Worm (Caenorhabditis elegans) whole organism, L1 larva: ENCODE results near the gene fbxa-214.
"Not testable (repeated sequence)": the region's sequence is repeated elsewhere in the genome, so short reads cannot be mapped to it uniquely, and the experiment has no call there.

Experiments
- C34B4.2 ChIP-seq: sonication (generic microtip); optimal IDR thresholded peaks from 2 replicates; lab custom pipeline; 2017; ENCODE audit warnings: mild to moderate bottlenecking, missing genetic modification characterization, missing compliant biosample characterization
- F16B12.6 ChIP-seq: fragments of 150-350 bp; optimal IDR thresholded peaks from 2 replicates; lab custom pipeline; 2014; ENCODE audit warnings: missing biosample characterization, missing genetic modification characterization
- Y116A8C.19 ChIP-seq: sonication (generic microtip); optimal IDR thresholded peaks from 2 replicates; lab custom pipeline; 2016; ENCODE audit warnings: missing compliant biosample characterization, missing genetic modification characterization, borderline replicate concordance
- alr-1 ChIP-seq: fragments of 200-800 bp; sonication (Bioruptor generic); optimal IDR thresholded peaks from 2 replicates; lab custom pipeline; 2018; ENCODE audit warnings: borderline replicate concordance, mild to moderate bottlenecking, missing genetic modification characterization, missing compliant biosample characterization
- ceh-8 ChIP-seq: fragments of 200-800 bp; sonication (Bioruptor generic); optimal IDR thresholded peaks from 2 replicates; lab custom pipeline; 2018; ENCODE audit warnings: mild to moderate bottlenecking, missing genetic modification characterization, moderate library complexity, missing compliant biosample characterization
- ceh-82 ChIP-seq, 3 experiments: fragments of 150-350 bp in 1 of 3; sonication (generic microtip) in 2 of 3; optimal IDR thresholded peaks; 2 replicates each; lab custom pipeline; 2014 to 2017; ENCODE audit warnings: missing biosample characterization in 3 of 3, missing genetic modification characterization in 3 of 3
- ceh-88 ChIP-seq: fragments of 200-800 bp; sonication (Bioruptor generic); IDR thresholded peaks from 2 replicates; pipeline ENCODE4 v1.3.6; 2022; ENCODE audit warnings: missing genetic modification characterization, missing compliant biosample characterization
- ceh-90 ChIP-seq: sonication (generic microtip); optimal IDR thresholded peaks from 2 replicates; lab custom pipeline; 2016; ENCODE audit warnings: missing genetic modification characterization, missing compliant biosample characterization
- dpl-1 ChIP-seq, 3 experiments: fragments of 150-350 bp in 2 of 3; sonication (generic microtip) in 1 of 3; optimal IDR thresholded peaks; 2 replicates each; lab custom pipeline; 2014 to 2017; ENCODE audit warnings: missing biosample characterization in 3 of 3, missing genetic modification characterization in 3 of 3, missing genetic modification reagents in 3 of 3
- efl-1 ChIP-seq, 4 experiments: fragments of 150-350 bp; optimal IDR thresholded peaks in 3 of 4; peaks in 1 of 4; 1 replicate in 1 of 4; 2 replicates in 3 of 4; lab custom pipeline; 2014; ENCODE audit warnings: missing biosample characterization in 2 of 4, missing genetic modification characterization in 2 of 4, missing genetic modification reagents in 2 of 4
- efl-3 ChIP-seq: fragments of 200-800 bp; sonication (Bioruptor generic); optimal IDR thresholded peaks from 2 replicates; lab custom pipeline; 2018; ENCODE audit warnings: mild to moderate bottlenecking, missing genetic modification characterization, missing compliant biosample characterization
- egl-13 ChIP-seq: sonication (generic microtip); optimal IDR thresholded peaks from 2 replicates; lab custom pipeline; 2016; ENCODE audit warnings: missing genotype, missing genetic modification reagents, missing genetic modification characterization, missing compliant biosample characterization
- egl-27 ChIP-seq, 2 experiments: fragments of 150-350 bp in 1 of 2; sonication (generic microtip); optimal IDR thresholded peaks; 3 replicates each; lab custom pipeline; 2017 to 2018; ENCODE audit warnings: missing biosample characterization in 2 of 2, missing genetic modification characterization in 2 of 2, missing genetic modification reagents in 2 of 2
- elt-2 ChIP-seq: sonication (generic microtip); optimal IDR thresholded peaks from 2 replicates; lab custom pipeline; 2016; ENCODE audit warnings: missing genetic modification characterization, mild to moderate bottlenecking, inconsistent platforms, missing compliant biosample characterization, missing genetic modification reagents
- fkh-8 ChIP-seq: sonication (generic microtip); optimal IDR thresholded peaks from 2 replicates; lab custom pipeline; 2016; ENCODE audit warnings: mild to moderate bottlenecking, missing genetic modification characterization, missing compliant biosample characterization
- hlh-17 ChIP-seq: fragments of 200-800 bp; sonication (Bioruptor generic); optimal IDR thresholded peaks from 2 replicates; lab custom pipeline; 2018; ENCODE audit warnings: missing genetic modification characterization, mild to moderate bottlenecking, missing compliant biosample characterization, moderate library complexity, borderline replicate concordance
- jun-1 ChIP-seq: fragments of 150-350 bp; optimal IDR thresholded peaks from 2 replicates; lab custom pipeline; 2014; ENCODE audit warnings: missing biosample characterization, missing genetic modification reagents, missing genetic modification characterization
- lin-13 ChIP-seq: fragments of 150-350 bp; optimal IDR thresholded peaks from 2 replicates; lab custom pipeline; 2014; ENCODE audit warnings: missing biosample characterization, missing genetic modification reagents, missing genetic modification characterization
- lin-14 ChIP-seq: fragments of 200-800 bp; sonication (Bioruptor generic); optimal IDR thresholded peaks from 2 replicates; lab custom pipeline; 2018; ENCODE audit warnings: mild to moderate bottlenecking, missing genetic modification characterization, moderate library complexity, missing compliant biosample characterization
- lin-15B ChIP-seq: fragments of 150-350 bp; sonication (generic microtip); optimal IDR thresholded peaks from 3 replicates; lab custom pipeline; 2014; ENCODE audit warnings: missing biosample characterization, missing genetic modification characterization
- lin-39 ChIP-seq: fragments of 150-350 bp; optimal IDR thresholded peaks from 2 replicates; lab custom pipeline; 2014; ENCODE audit warnings: missing biosample characterization, missing genetic modification reagents, missing genetic modification characterization
- lsy-2 ChIP-seq, 2 experiments: fragments of 150-350 bp; optimal IDR thresholded peaks; 2 replicates each; lab custom pipeline; 2014; ENCODE audit warnings: missing biosample characterization in 2 of 2, missing genetic modification characterization in 2 of 2
- mef-2 ChIP-seq: fragments of 150-350 bp; optimal IDR thresholded peaks from 2 replicates; lab custom pipeline; 2014; ENCODE audit warnings: missing biosample characterization, missing genetic modification characterization
- nhr-12 ChIP-seq: sonication (generic microtip); optimal IDR thresholded peaks from 2 replicates; lab custom pipeline; 2017; ENCODE audit warnings: missing biosample characterization, missing genetic modification characterization
- nhr-19 ChIP-seq: fragments of 200-800 bp; sonication (Bioruptor generic); conservative IDR thresholded peaks from 2 replicates; pipeline ENCODE4 v1.3.6; 2022; ENCODE audit warnings: missing genetic modification characterization, missing compliant biosample characterization
- nhr-28 ChIP-seq: fragments of 150-350 bp; optimal IDR thresholded peaks from 2 replicates; lab custom pipeline; 2014; ENCODE audit warnings: missing biosample characterization, missing genetic modification characterization
- nhr-71 ChIP-seq: sonication (generic microtip); optimal IDR thresholded peaks from 2 replicates; lab custom pipeline; 2016; ENCODE audit warnings: mild to moderate bottlenecking, missing genetic modification characterization, moderate library complexity, missing compliant biosample characterization
- nhr-76 ChIP-seq: sonication (generic microtip); optimal IDR thresholded peaks from 2 replicates; lab custom pipeline; 2017; ENCODE audit warnings: missing biosample characterization, missing genetic modification characterization
- nhr-77 ChIP-seq: fragments of 150-350 bp; optimal IDR thresholded peaks from 2 replicates; lab custom pipeline; 2014; ENCODE audit warnings: missing biosample characterization, missing genetic modification characterization
- nhr-90 ChIP-seq: sonication (generic microtip); optimal IDR thresholded peaks from 2 replicates; lab custom pipeline; 2016; ENCODE audit warnings: mild to moderate bottlenecking, missing genetic modification characterization, missing compliant biosample characterization; ENCODE audit not compliant: poor library complexity
- pax-3 ChIP-seq: fragments of 200-800 bp; sonication (Bioruptor generic); optimal IDR thresholded peaks from 2 replicates; lab custom pipeline; 2018; ENCODE audit warnings: mild to moderate bottlenecking, missing genetic modification characterization, moderate library complexity, missing compliant biosample characterization
- rnt-1 ChIP-seq: sonication (generic microtip); optimal IDR thresholded peaks from 2 replicates; lab custom pipeline; 2016; ENCODE audit warnings: mild to moderate bottlenecking, missing genetic modification characterization, moderate library complexity, missing compliant biosample characterization
- snpc-4 ChIP-seq: fragments of 150-350 bp; optimal IDR thresholded peaks from 2 replicates; lab custom pipeline; 2014; ENCODE audit warnings: missing biosample characterization, missing genetic modification characterization
- snu-23 ChIP-seq: sonication (generic microtip); optimal IDR thresholded peaks from 2 replicates; lab custom pipeline; 2016; ENCODE audit warnings: missing genetic modification characterization, missing compliant biosample characterization
- sox-4 ChIP-seq: sonication (generic microtip); optimal IDR thresholded peaks from 2 replicates; lab custom pipeline; 2016; ENCODE audit warnings: missing genetic modification characterization, missing compliant biosample characterization
- tbx-2 ChIP-seq: sonication (generic microtip); optimal IDR thresholded peaks from 2 replicates; lab custom pipeline; 2016; ENCODE audit warnings: missing genetic modification characterization, missing compliant biosample characterization
- unc-130 ChIP-seq: fragments of 150-350 bp; optimal IDR thresholded peaks from 2 replicates; lab custom pipeline; 2017; ENCODE audit warnings: missing biosample characterization, missing genetic modification characterization, inconsistent platforms
- unc-30 ChIP-seq: sonication (generic microtip); optimal IDR thresholded peaks from 2 replicates; lab custom pipeline; 2017; ENCODE audit warnings: missing biosample characterization, missing genetic modification characterization
- unc-62 ChIP-seq: fragments of 150-350 bp; optimal IDR thresholded peaks from 2 replicates; lab custom pipeline; 2014; ENCODE audit warnings: missing biosample characterization, missing genetic modification reagents, missing genetic modification characterization
- xbp-1 ChIP-seq: sonication (generic microtip); optimal IDR thresholded peaks from 2 replicates; lab custom pipeline; 2016; ENCODE audit warnings: missing genetic modification characterization, missing compliant biosample characterization
- zag-1 ChIP-seq: fragments of 150-350 bp; optimal IDR thresholded peaks from 2 replicates; lab custom pipeline; 2014; ENCODE audit warnings: missing biosample characterization, missing genetic modification characterization
- ztf-4 ChIP-seq: fragments of 150-350 bp; optimal IDR thresholded peaks from 2 replicates; lab custom pipeline; 2014; ENCODE audit warnings: missing biosample characterization, missing genetic modification characterization

fbxa-214 gene

DNA sequence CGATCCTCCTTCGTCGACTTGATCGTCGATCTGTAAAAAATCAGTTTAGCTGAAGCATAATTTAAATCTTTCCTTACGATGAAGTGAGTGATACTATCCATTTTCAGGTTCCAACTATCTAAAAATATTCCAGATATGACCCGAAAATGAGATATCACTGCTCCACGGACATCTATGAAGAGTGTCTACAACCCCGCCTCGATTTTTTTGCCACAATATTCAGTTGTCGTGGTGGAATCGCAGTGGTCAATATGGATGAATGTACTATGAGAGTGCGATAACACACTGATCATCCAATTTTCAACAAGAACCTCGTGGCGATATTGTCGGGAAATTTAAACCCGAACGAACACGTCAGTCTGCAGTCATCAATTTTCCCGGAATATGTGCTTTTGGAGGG is 28.5 kb downstream of the fbxa-214 start, which contains the start of gene R01B10.2:
Gene R01B10.2, minus strand, starts transcription at position 101 of the 400 bp plus-strand sequence.
- TF ChIP-seq egl-27 (tag; optimal IDR thresholded peaks at IDR 0.05; lab: Kevin White, UChicago) (no peak), nhr-71 (tag; lab: Kevin White, UChicago) (no peak), ceh-8 (no peak), egl-13 (tag; lab: Kevin White, UChicago) (no peak)

- TF ChIP-seq nhr-28; lin-39 (tag; lab: Kevin White, UChicago); F16B12.6 (tag; lab: Kevin White, UChicago): not testable (repeated sequence)
Measured at ce11 chrV:6038405-6039151, 31.3 kb downstream of the fbxa-214 start, which contains the start of gene F29G9.1. TSS of gene F29G9.1 (plus strand) at chrV:6039101.

- TF ChIP-seq C34B4.2 (no peak), fkh-8 (tag; lab: Kevin White, UChicago) (no peak), nhr-12 (tag; lab: Kevin White, UChicago) (no peak), unc-30 (tag; lab: Kevin White, UChicago) (no peak), lin-14 (no peak), ztf-4 (tag; lab: Kevin White, UChicago) (no peak), jun-1 (tag; lab: Kevin White, UChicago) (no peak), xbp-1 (tag; lab: Kevin White, UChicago) (no peak), egl-27 (tag; optimal IDR thresholded peaks at IDR 0.05; lab: Kevin White, UChicago) (no peak), sox-4 (no peak), egl-13 (tag; lab: Kevin White, UChicago) (no peak), unc-62 (GFP tag; lab: Kevin White, UChicago) (no peak), lin-15B (no peak), snpc-4 (tag; lab: Kevin White, UChicago) (no peak)
Measured at ce11 chrV:6036547-6036946, 33.3 kb downstream of the fbxa-214 start.

- TF ChIP-seq ceh-8 = no peak
- no peak for TF ChIP-seq nhr-90 (tag; lab: Kevin White, UChicago)
- no peak for TF ChIP-seq nhr-76
Measured at ce11 chrV:6034714-6035113, 35.2 kb downstream of the fbxa-214 start, which contains the start of gene dhs-17. TSS of gene dhs-17 (minus strand) at chrV:6034814.

- TF ChIP-seq tbx-2 (tag; lab: Kevin White, UChicago) (peak; percentile 11), Y116A8C.19 (no peak), lin-13 (GFP tag; lab: Kevin White, UChicago) (no peak), rnt-1 (tag; lab: Kevin White, UChicago) (no peak), sox-4 (no peak), lsy-2 (tag; optimal IDR thresholded peaks at IDR 0.05; lab: Kevin White, UChicago) (peak in 1 of 2 experiments; percentile 47), elt-2 (tag; lab: Kevin White, UChicago) (no peak), alr-1 (tag; lab: Kevin White, UChicago) (no peak), ceh-82 (tag; optimal IDR thresholded peaks at IDR 0.05; lab: Kevin White, UChicago) (no peak), unc-130 (tag; lab: Kevin White, UChicago) (peak; percentile 20), nhr-77 (no peak), efl-1 (optimal IDR thresholded peaks at IDR 0.05; lab: Kevin White, UChicago) (peak in 1 of 2 experiments; percentile 16), efl-1 (GFP tag; optimal IDR thresholded peaks at IDR 0.05 in 1 of 2; lab: Kevin White, UChicago) (no peak), zag-1 (tag; lab: Kevin White, UChicago) (no peak), ceh-88 (GFP tag; lab: Robert Waterston, UW) (no peak), ceh-90 (tag; lab: Kevin White, UChicago) (no peak), nhr-71 (tag; lab: Kevin White, UChicago) (peak; percentile 40), snu-23 (GFP tag; lab: Kevin White, UChicago) (peak; percentile 4), nhr-19 (GFP tag; lab: Robert Waterston, UW) (0 out of 2 replicates have a peak, but pooled peaks have one; percentile 5), ceh-8 (no peak), dpl-1 (GFP tag; optimal IDR thresholded peaks at IDR 0.05; lab: Kevin White, UChicago) (peak in 1 of 3 experiments; percentile 21), xbp-1 (tag; lab: Kevin White, UChicago) (peak; percentile 12), mef-2 (tag; lab: Kevin White, UChicago) (no peak), efl-3 (GFP tag; lab: Kevin White, UChicago) (no peak), pax-3 (tag; lab: Kevin White, UChicago) (no peak), lin-14 (peak; percentile 91), hlh-17 (GFP tag; lab: Kevin White, UChicago) (no peak)
Measured at ce11 chrV:6033512-6033911, 36.4 kb downstream of the fbxa-214 start.
